Worm (Caenorhabditis elegans): ENCODE results near the gene cuc-1.
A peak's percentile ranks its signal among the peaks of the same experiment; 100 is the strongest.

DNA sequence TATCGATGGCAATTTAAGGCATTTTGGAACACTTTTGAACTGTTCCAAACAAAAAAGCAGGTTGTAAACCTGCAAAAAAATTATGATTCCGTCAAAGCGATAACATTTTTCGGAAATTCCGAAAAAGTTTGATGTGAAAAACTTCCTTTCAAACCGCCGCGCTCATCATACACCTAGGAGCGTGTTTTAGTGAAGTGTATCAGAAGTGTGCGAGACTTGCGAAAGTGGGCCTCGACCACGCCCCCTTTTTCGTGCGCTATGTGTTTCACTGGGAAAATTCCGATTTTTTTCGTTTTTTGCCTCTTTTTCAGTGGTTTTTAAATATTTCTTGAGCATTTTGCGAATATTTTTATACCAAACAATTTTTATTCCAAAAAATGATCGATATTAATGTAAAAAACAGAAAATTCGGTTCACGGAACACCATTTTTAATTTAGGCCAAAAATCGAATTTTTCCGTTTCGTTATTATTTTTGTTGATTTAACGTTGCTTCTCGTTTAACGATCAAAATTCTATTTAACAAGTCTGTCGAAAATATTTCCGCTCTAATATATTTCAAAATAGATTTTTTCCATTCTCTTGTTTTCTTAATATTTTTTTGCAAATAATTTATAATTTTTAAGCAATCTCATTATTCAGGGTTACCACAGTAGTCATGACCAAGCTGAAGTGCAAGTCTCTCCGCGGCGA is 6.1 kb downstream of the cuc-1 start, which contains the start of gene rpl-35:
- peak; percentile 99 for TF ChIP-seq him-1 (tag; optimal IDR thresholded peaks at IDR 0.05)
- TF ChIP-seq W03F9.2 (tag; optimal IDR thresholded peaks at IDR 0.05): peak; percentile 99

Measured in whole organism, L4/young adult.